Worm (Caenorhabditis elegans): ENCODE measurements around the gene col-152.

col-152 gene

ce11 chrV:10562817-10563216 lies 2.1 kb downstream of the col-152 start:
- TF ChIP-seq pha-4 (tag; optimal IDR thresholded peaks at IDR 0.05): no peak
- TF ChIP-seq eor-1 (tag; optimal IDR thresholded peaks at IDR 0.05): no peak
- no peak for TF ChIP-seq ceh-28 (tag; optimal IDR thresholded peaks at IDR 0.05)
- no peak for TF ChIP-seq elt-1 (tag; optimal IDR thresholded peaks at IDR 0.05)
- TF ChIP-seq elt-2 (tag; optimal IDR thresholded peaks at IDR 0.05): peak; percentile 81
- TF ChIP-seq unc-39 (tag; optimal IDR thresholded peaks at IDR 0.05): no peak
- TF ChIP-seq jun-1 (tag; optimal IDR thresholded peaks at IDR 0.05): no peak
- TF ChIP-seq nhr-76 (tag; optimal IDR thresholded peaks at IDR 0.05): no peak
- no peak for TF ChIP-seq unc-62 (GFP tag; optimal IDR thresholded peaks at IDR 0.05)
- TF ChIP-seq nhr-11 (tag; optimal IDR thresholded peaks at IDR 0.05): no peak
- TF ChIP-seq lsy-12 (tag; optimal IDR thresholded peaks at IDR 0.05): no peak
- no peak for TF ChIP-seq ama-1 (optimal IDR thresholded peaks at IDR 0.05)
- TF ChIP-seq daf-12 (tag; optimal IDR thresholded peaks at IDR 0.05): no peak
- peak; percentile 49 for TF ChIP-seq pqm-1 (tag; optimal IDR thresholded peaks at IDR 0.05)
- TF ChIP-seq sea-2 (GFP tag; optimal IDR thresholded peaks at IDR 0.05): no peak
- no peak for TF ChIP-seq ztf-4 (tag; optimal IDR thresholded peaks at IDR 0.05)
- TF ChIP-seq egl-5 (tag; optimal IDR thresholded peaks at IDR 0.05): no peak
- no peak for TF ChIP-seq lin-39 (tag; optimal IDR thresholded peaks at IDR 0.05)
- TF ChIP-seq skn-1 (tag; optimal IDR thresholded peaks at IDR 0.05): peak; percentile 27
- TF ChIP-seq ceh-16 (tag; optimal IDR thresholded peaks at IDR 0.05): no peak
- no peak for TF ChIP-seq ZK546.5 (tag; optimal IDR thresholded peaks at IDR 0.05)
- TF ChIP-seq tbx-2 (tag; optimal IDR thresholded peaks at IDR 0.05): no peak
- TF ChIP-seq snpc-4 (tag; optimal IDR thresholded peaks at IDR 0.05): no peak
- no peak for TF ChIP-seq nhr-67 (tag; optimal IDR thresholded peaks at IDR 0.05)
- TF ChIP-seq zag-1 (tag; optimal IDR thresholded peaks at IDR 0.05): no peak

DNA sequence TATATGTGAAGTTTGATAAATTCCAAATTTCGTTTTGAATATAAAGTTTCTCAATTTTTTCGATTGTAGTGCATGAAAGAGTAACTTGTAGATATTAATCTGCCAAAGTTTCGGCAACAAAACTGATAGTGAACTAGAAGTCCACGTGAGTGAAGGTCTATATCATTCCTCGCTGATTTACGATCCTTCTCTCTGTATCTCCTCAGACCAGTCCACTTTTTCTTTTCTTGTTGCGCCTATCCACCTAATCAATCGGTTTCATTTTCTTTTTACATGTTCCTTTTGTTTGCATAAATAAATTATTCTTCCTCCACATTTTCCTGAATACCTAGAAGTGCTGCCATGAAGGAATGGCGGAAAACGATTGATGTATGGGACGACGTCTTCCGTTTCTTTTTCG lies 3.4 kb downstream of the col-152 start:
- TF ChIP-seq eor-1 (tag; optimal IDR thresholded peaks at IDR 0.05) (no peak), ztf-11 (tag; optimal IDR thresholded peaks at IDR 0.05) (no peak), R02D3.7 (tag; optimal IDR thresholded peaks at IDR 0.05) (no peak), ceh-9 (tag; optimal IDR thresholded peaks at IDR 0.05) (no peak), snpc-4 (tag; optimal IDR thresholded peaks at IDR 0.05) (no peak), unc-39 (tag; optimal IDR thresholded peaks at IDR 0.05) (no peak), ceh-28 (tag; optimal IDR thresholded peaks at IDR 0.05) (no peak), fos-1 (tag; optimal IDR thresholded peaks at IDR 0.05) (no peak), daf-12 (tag; optimal IDR thresholded peaks at IDR 0.05) (no peak), nhr-25 (tag; optimal IDR thresholded peaks at IDR 0.05) (no peak), pqm-1 (tag; optimal IDR thresholded peaks at IDR 0.05) (no peak), lin-39 (tag; optimal IDR thresholded peaks at IDR 0.05) (no peak), nhr-11 (tag; optimal IDR thresholded peaks at IDR 0.05) (no peak), aly-2 (tag; optimal IDR thresholded peaks at IDR 0.05) (no peak)

DNA sequence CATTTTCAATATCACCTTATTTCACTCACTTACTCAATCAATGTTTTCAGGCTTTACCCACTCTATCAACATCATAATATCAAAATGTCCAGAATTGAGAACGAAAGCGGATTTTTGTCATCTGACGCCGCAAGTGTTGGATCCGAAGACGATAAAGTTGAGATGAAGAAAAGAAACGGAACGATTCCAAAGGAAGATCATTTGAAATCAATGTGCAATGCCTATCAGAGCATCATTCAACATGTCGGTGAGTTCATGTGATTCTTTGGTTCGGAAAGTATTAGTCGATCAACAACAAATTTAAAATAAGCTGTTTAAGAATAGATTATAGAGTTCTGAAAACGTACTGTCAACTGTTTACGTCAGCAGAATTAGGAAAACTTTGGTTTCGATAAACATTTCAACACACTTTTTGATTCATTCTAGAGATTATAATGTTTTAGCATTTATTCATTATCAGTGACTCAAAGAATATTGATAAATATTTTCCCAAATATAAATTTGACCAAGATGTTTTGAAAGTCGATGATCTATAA lies 4.2 kb downstream of the col-152 start, which contains the start of gene cat-4:
cat-4 (plus strand) TSS at position 51 of the 536 bp plus-strand sequence.
- no peak for TF ChIP-seq nhr-11 (tag; optimal IDR thresholded peaks at IDR 0.05)
- TF ChIP-seq elt-1 (tag; optimal IDR thresholded peaks at IDR 0.05): no peak
- TF ChIP-seq nhr-43 (tag; optimal IDR thresholded peaks at IDR 0.05; ENCODE audit: poor library complexity, severe bottlenecking): no peak
- no peak for TF ChIP-seq nhr-237 (tag; optimal IDR thresholded peaks at IDR 0.05)
- TF ChIP-seq nhr-28 (tag; optimal IDR thresholded peaks at IDR 0.05): no peak
- no peak for TF ChIP-seq unc-39 (tag; optimal IDR thresholded peaks at IDR 0.05)
- TF ChIP-seq fkh-2 (tag; optimal IDR thresholded peaks at IDR 0.05): no peak
- no peak for TF ChIP-seq unc-62 (GFP tag; optimal IDR thresholded peaks at IDR 0.05)
- TF ChIP-seq mml-1 (tag; optimal IDR thresholded peaks at IDR 0.05): no peak
- TF ChIP-seq ceh-16 (tag; optimal IDR thresholded peaks at IDR 0.05): no peak
- peak; percentile 79 for TF ChIP-seq elt-2 (tag; optimal IDR thresholded peaks at IDR 0.05)
- no peak for TF ChIP-seq ztf-4 (tag; optimal IDR thresholded peaks at IDR 0.05)
- TF ChIP-seq eor-1 (tag; optimal IDR thresholded peaks at IDR 0.05): no peak
- no peak for TF ChIP-seq nhr-77 (tag; optimal IDR thresholded peaks at IDR 0.05)
- no peak for TF ChIP-seq pha-4 (tag; optimal IDR thresholded peaks at IDR 0.05)
- TF ChIP-seq ztf-11 (tag; optimal IDR thresholded peaks at IDR 0.05): no peak
- no peak for TF ChIP-seq lsy-12 (tag; optimal IDR thresholded peaks at IDR 0.05)
- peak; percentile 8 for TF ChIP-seq jun-1 (tag; optimal IDR thresholded peaks at IDR 0.05)
- TF ChIP-seq ceh-82 (tag; optimal IDR thresholded peaks at IDR 0.05): no peak
- peak; percentile 68 for TF ChIP-seq pqm-1 (tag; optimal IDR thresholded peaks at IDR 0.05)
- no peak for TF ChIP-seq fkh-10 (GFP tag; optimal IDR thresholded peaks at IDR 0.05)
- TF ChIP-seq nhr-25 (tag; optimal IDR thresholded peaks at IDR 0.05): no peak
- no peak for TF ChIP-seq elt-3 (tag; optimal IDR thresholded peaks at IDR 0.05)
- no peak for TF ChIP-seq nfya-1 (tag; optimal IDR thresholded peaks at IDR 0.05; ENCODE audit: insufficient read depth)
- no peak for TF ChIP-seq fos-1 (tag; optimal IDR thresholded peaks at IDR 0.05)
- TF ChIP-seq nhr-23 (tag; optimal IDR thresholded peaks at IDR 0.05): no peak
